Worm (Caenorhabditis elegans): Measurements from ENCODE around the gene F48E8.2.

Gene F48E8.2

DNA sequence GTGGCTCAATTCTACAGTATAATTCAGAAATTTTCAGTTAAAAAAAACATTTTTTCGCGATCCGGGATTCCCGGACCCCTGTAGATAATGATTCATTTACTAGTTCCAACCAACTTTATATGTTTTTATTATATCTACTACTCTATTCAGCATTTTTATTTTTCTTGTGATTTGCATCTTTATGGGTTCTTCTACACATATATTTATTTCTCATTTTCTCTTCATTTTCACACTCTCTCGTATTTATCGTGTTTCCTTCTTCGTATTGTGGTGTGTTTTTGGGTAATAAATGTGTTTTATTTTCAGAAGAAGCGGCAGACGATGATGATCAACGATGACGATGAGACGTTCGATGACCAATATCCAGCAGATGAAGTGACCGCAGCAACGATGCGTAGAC is at the start of gene F48E8.2:
TSS of gene F48E8.2 (plus strand) at position 301 of the 400 bp plus-strand sequence.
- TF ChIP-seq nhr-80 (tag; optimal IDR thresholded peaks at IDR 0.05) (no peak), ceh-91 (GFP tag; IDR thresholded peaks at IDR 0.05) (no peak), gei-17 (GFP tag; optimal IDR thresholded peaks at IDR 0.05) (no peak), F39B2.1 (GFP tag; IDR thresholded peaks at IDR 0.05) (no peak), snpc-3.4 (tag; optimal IDR thresholded peaks at IDR 0.05) (no peak), ekl-4 (GFP tag; IDR thresholded peaks at IDR 0.05) (no peak)

DNA sequence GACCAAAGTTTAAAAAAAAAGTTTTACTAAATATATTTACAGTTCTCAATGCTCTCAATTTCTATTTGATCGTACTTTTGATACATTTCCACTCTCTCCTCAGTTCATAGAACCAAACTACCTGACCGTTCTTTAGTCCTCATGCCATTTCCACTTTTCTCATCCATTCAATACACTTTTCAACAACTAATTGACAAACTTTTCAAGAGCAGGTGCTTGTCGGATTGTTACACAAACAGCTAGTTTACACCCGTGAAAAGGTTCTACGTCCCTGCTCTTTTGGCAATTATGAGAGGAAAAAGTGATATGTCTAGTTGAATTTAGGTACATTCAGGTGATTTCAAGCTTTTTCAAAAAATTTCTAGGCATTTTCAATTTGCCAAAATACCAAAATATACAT is 46.3 kb upstream of the F48E8.2 start:
- no peak for TF ChIP-seq Y53G8AR.9 (GFP tag; conservative IDR thresholded peaks at IDR 0.05)
- no peak for TF ChIP-seq T07F8.4 (tag; optimal IDR thresholded peaks at IDR 0.05)
- TF ChIP-seq madf-8 (GFP tag; conservative IDR thresholded peaks at IDR 0.05), result no peak
- TF ChIP-seq dox-1 (GFP tag; IDR thresholded peaks at IDR 0.05), result no peak
- no peak for TF ChIP-seq F37B4.10 (GFP tag; IDR thresholded peaks at IDR 0.05)
- TF ChIP-seq D2030.7 (GFP tag; IDR thresholded peaks at IDR 0.05), result no peak
- TF ChIP-seq chd-7 (tag; optimal IDR thresholded peaks at IDR 0.05), result no peak

DNA sequence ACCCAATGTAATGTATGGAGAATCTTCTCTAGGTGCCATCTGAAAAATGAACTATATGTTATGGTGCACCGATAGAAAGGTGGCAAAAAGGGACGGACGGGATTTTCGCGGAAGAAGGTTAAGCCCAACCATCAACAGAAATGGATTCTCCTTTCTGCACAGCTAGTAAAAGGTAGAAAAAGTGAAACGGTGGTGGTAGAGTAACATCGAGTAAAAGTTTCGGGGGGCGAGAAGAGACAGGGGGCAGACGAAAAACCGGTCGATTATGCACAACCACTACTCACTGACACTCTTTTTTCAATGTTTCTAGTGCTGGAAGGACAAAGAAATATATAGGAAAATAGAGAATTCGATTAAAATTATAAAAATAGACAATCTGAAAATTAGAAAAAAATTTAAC is 44.6 kb upstream of the F48E8.2 start:
- TF ChIP-seq madf-8 (GFP tag; conservative IDR thresholded peaks at IDR 0.05) (no peak), rpc-1 (optimal IDR thresholded peaks at IDR 0.05) (no peak), rpc-1 (tag; optimal IDR thresholded peaks at IDR 0.05) (no peak), ceh-40 (GFP tag; IDR thresholded peaks at IDR 0.05) (no peak), F37B4.10 (GFP tag; IDR thresholded peaks at IDR 0.05) (no peak), hmg-1.2 (GFP tag; IDR thresholded peaks at IDR 0.05) (no peak), F57C9.4 (tag; optimal IDR thresholded peaks at IDR 0.05) (no peak), dpl-1 (GFP tag; optimal IDR thresholded peaks at IDR 0.05) (no peak), pha-4 (tag; optimal IDR thresholded peaks at IDR 0.05) (no peak), sea-2 (GFP tag; IDR thresholded peaks at IDR 0.05) (no peak), hrde-1 (tag; optimal IDR thresholded peaks at IDR 0.05; ENCODE audit: borderline replicate concordance) (no peak), F55B11.4 (tag; optimal IDR thresholded peaks at IDR 0.05; ENCODE audit: borderline replicate concordance, insufficient read depth) (no peak), zfh-2 (GFP tag; conservative IDR thresholded peaks at IDR 0.05) (no peak), nhr-120 (GFP tag; IDR thresholded peaks at IDR 0.05) (no peak), die-1 (tag; optimal IDR thresholded peaks at IDR 0.05) (no peak), nhr-80 (tag; optimal IDR thresholded peaks at IDR 0.05) (no peak), zim-3 (tag; optimal IDR thresholded peaks at IDR 0.05) (no peak), ZK185.1 (tag; optimal IDR thresholded peaks at IDR 0.05; ENCODE audit: poor library complexity, severe bottlenecking) (no peak), rec-8 (tag; optimal IDR thresholded peaks at IDR 0.05) (no peak), let-607 (tag; optimal IDR thresholded peaks at IDR 0.05) (no peak)

DNA sequence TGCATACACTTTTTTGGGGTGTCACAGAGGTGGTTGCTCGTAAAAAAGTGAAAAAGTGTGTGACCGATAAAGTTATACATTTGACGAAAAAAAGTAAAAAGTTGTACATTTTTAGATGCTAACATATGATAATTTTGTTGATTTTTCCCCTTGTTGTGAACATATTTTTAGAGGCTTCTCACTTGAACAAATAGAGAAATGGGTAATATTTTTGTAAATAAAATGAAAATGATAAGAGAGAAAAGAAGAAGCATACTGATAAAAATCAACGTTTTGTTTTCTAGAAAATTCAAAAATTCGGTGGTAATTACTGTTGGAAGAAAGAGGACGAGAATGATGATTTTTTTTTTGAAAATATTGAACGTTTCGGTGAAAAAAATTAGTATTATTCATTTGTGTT is 43.9 kb upstream of the F48E8.2 start:
- TF ChIP-seq tbp1 (GFP tag; optimal IDR thresholded peaks at IDR 0.05) (no peak), mxl-1 (tag; optimal IDR thresholded peaks at IDR 0.05) (no peak), madf-10 (tag; optimal IDR thresholded peaks at IDR 0.05) (no peak), egl-44 (GFP tag; IDR thresholded peaks at IDR 0.05) (no peak), F49E8.2 (tag; optimal IDR thresholded peaks at IDR 0.05; ENCODE audit: insufficient read depth) (no peak), Y95B8A.8 (GFP tag; IDR thresholded peaks at IDR 0.05) (no peak)
